Worm (Caenorhabditis elegans) whole organism, mixed stage, embryonic: ENCODE data around the gene F47E1.1.

Source experiments
- M03D4.4 ChIP-seq: sonication (generic microtip); optimal IDR thresholded peaks from 2 replicates; lab custom pipeline; 2017; ENCODE audit warnings: mild to moderate bottlenecking, missing genetic modification characterization, missing compliant biosample characterization
- bed-3 ChIP-seq: fragments of 200-800 bp; sonication (Bioruptor generic); optimal IDR thresholded peaks from 3 replicates; lab custom pipeline; 2018; ENCODE audit warnings: mild to moderate bottlenecking, missing genetic modification characterization, moderate library complexity, missing compliant biosample characterization
- blmp-1 ChIP-seq: fragments of 150-350 bp; optimal IDR thresholded peaks from 2 replicates; lab custom pipeline; 2014; ENCODE audit warnings: missing biosample characterization, missing genetic modification characterization
- ceh-39 ChIP-seq: fragments of 150-350 bp; optimal IDR thresholded peaks from 2 replicates; lab custom pipeline; 2014; ENCODE audit warnings: missing biosample characterization, missing genetic modification characterization
- ceh-43 ChIP-seq: fragments of 200-800 bp; sonication (Bioruptor generic); optimal IDR thresholded peaks from 2 replicates; lab custom pipeline; 2018; ENCODE audit warnings: mild to moderate bottlenecking, missing genetic modification characterization, moderate library complexity, missing compliant biosample characterization
- ceh-83 ChIP-seq: fragments of 200-800 bp; sonication (Bioruptor generic); optimal IDR thresholded peaks from 2 replicates; lab custom pipeline; 2018; ENCODE audit warnings: mild to moderate bottlenecking, missing genetic modification characterization, missing compliant biosample characterization
- ces-1 ChIP-seq: fragments of 150-350 bp; optimal IDR thresholded peaks from 2 replicates; lab custom pipeline; 2014; ENCODE audit warnings: missing biosample characterization, missing genetic modification reagents, missing genetic modification characterization
- cnd-1 ChIP-seq: fragments of 200-800 bp; sonication (Bioruptor generic); optimal IDR thresholded peaks from 2 replicates; lab custom pipeline; 2018; ENCODE audit warnings: mild to moderate bottlenecking, missing genetic modification characterization, missing compliant biosample characterization
- drap-1 ChIP-seq: fragments of 200-800 bp; sonication (Bioruptor generic); optimal IDR thresholded peaks from 3 replicates; lab custom pipeline; 2018; ENCODE audit warnings: mild to moderate bottlenecking, missing genetic modification characterization, missing compliant biosample characterization
- elt-1 ChIP-seq: sonication (generic microtip); optimal IDR thresholded peaks from 2 replicates; lab custom pipeline; 2017; ENCODE audit warnings: missing genetic modification characterization, mild to moderate bottlenecking, missing compliant biosample characterization, antibody characterized with exemption, moderate library complexity, borderline replicate concordance; ENCODE audit not compliant: insufficient read depth
- elt-3 ChIP-seq: fragments of 150-350 bp; optimal IDR thresholded peaks from 2 replicates; lab custom pipeline; 2014; ENCODE audit warnings: missing biosample characterization, missing genetic modification characterization
- flh-1 ChIP-seq: fragments of 200-800 bp; sonication (Bioruptor generic); optimal IDR thresholded peaks from 2 replicates; lab custom pipeline; 2018; ENCODE audit warnings: mild to moderate bottlenecking, missing genetic modification characterization, moderate library complexity, missing compliant biosample characterization
- ham-2 ChIP-seq: fragments of 200-800 bp; sonication (Bioruptor generic); optimal IDR thresholded peaks from 2 replicates; lab custom pipeline; 2018; ENCODE audit warnings: mild to moderate bottlenecking, missing genetic modification characterization, missing compliant biosample characterization
- hlh-1 ChIP-seq: fragments of 150-350 bp; optimal IDR thresholded peaks from 2 replicates; lab custom pipeline; 2014; ENCODE audit warnings: missing biosample characterization, missing genetic modification reagents, missing genetic modification characterization
- lin-13 ChIP-seq: fragments of 150-350 bp; optimal IDR thresholded peaks from 2 replicates; lab custom pipeline; 2014; ENCODE audit warnings: missing biosample characterization, missing genetic modification characterization
- lin-32 ChIP-seq: fragments of 200-800 bp; sonication (Bioruptor generic); optimal IDR thresholded peaks from 2 replicates; lab custom pipeline; 2018; ENCODE audit warnings: mild to moderate bottlenecking, missing genetic modification characterization, missing compliant biosample characterization
- lsy-2 ChIP-seq: fragments of 150-350 bp; optimal IDR thresholded peaks from 2 replicates; lab custom pipeline; 2014; ENCODE audit warnings: missing biosample characterization, missing genetic modification characterization
- mab-5 ChIP-seq: fragments of 150-350 bp; optimal IDR thresholded peaks from 2 replicates; lab custom pipeline; 2014; ENCODE audit warnings: missing biosample characterization, missing genetic modification characterization
- mep-1 ChIP-seq: fragments of 150-350 bp; optimal IDR thresholded peaks from 2 replicates; lab custom pipeline; 2017; ENCODE audit warnings: missing biosample characterization, missing genetic modification reagents, missing genetic modification characterization, inconsistent platforms
- mls-2 ChIP-seq: sonication (generic microtip); optimal IDR thresholded peaks from 2 replicates; lab custom pipeline; 2016; ENCODE audit warnings: mild to moderate bottlenecking, missing genetic modification characterization, moderate library complexity, missing compliant biosample characterization
- nhr-12 ChIP-seq: fragments of 150-350 bp; optimal IDR thresholded peaks from 2 replicates; lab custom pipeline; 2014; ENCODE audit warnings: missing biosample characterization, missing genetic modification characterization
- nhr-2 ChIP-seq: fragments of 150-350 bp; optimal IDR thresholded peaks from 2 replicates; lab custom pipeline; 2014; ENCODE audit warnings: missing biosample characterization, missing genetic modification characterization
- nhr-237 ChIP-seq: fragments of 150-350 bp; optimal IDR thresholded peaks from 2 replicates; lab custom pipeline; 2014; ENCODE audit warnings: missing biosample characterization, missing genetic modification characterization
- nhr-28 ChIP-seq: fragments of 150-350 bp; optimal IDR thresholded peaks from 2 replicates; lab custom pipeline; 2014; ENCODE audit warnings: missing biosample characterization, missing genetic modification characterization
- nhr-76 ChIP-seq: sonication (generic microtip); optimal IDR thresholded peaks from 2 replicates; lab custom pipeline; 2017; ENCODE audit warnings: missing biosample characterization, missing genetic modification characterization
- pha-4 ChIP-seq: fragments of 150-350 bp; optimal IDR thresholded peaks from 2 replicates; lab custom pipeline; 2018; ENCODE audit warnings: missing biosample characterization, missing genetic modification reagents, missing genetic modification characterization
- sem-2 ChIP-seq: fragments of 200-800 bp; sonication (Bioruptor generic); optimal IDR thresholded peaks from 2 replicates; lab custom pipeline; 2018; ENCODE audit warnings: mild to moderate bottlenecking, missing genetic modification characterization, missing compliant biosample characterization
- snpc-4 ChIP-seq: fragments of 150-350 bp; optimal IDR thresholded peaks from 2 replicates; lab custom pipeline; 2014; ENCODE audit warnings: missing biosample characterization, missing genetic modification characterization
- sptf-1 ChIP-seq: sonication (generic microtip); optimal IDR thresholded peaks from 2 replicates; lab custom pipeline; 2017; ENCODE audit warnings: mild to moderate bottlenecking, missing genetic modification characterization, moderate library complexity, missing compliant biosample characterization
- tbx-8 ChIP-seq: fragments of 200-800 bp; sonication (Bioruptor generic); optimal IDR thresholded peaks from 2 replicates; lab custom pipeline; 2018; ENCODE audit warnings: mild to moderate bottlenecking, missing genetic modification characterization, moderate library complexity, missing compliant biosample characterization
- unc-120 ChIP-seq: sonication (generic microtip); optimal IDR thresholded peaks from 2 replicates; lab custom pipeline; 2017; ENCODE audit warnings: missing genetic modification characterization, missing compliant biosample characterization; ENCODE audit not compliant: poor library complexity, severe bottlenecking
- unc-39 ChIP-seq: fragments of 150-350 bp; optimal IDR thresholded peaks from 2 replicates; lab custom pipeline; 2014; ENCODE audit warnings: missing biosample characterization, missing genetic modification characterization
- unc-62 ChIP-seq: fragments of 150-350 bp; optimal IDR thresholded peaks from 2 replicates; lab custom pipeline; 2014; ENCODE audit warnings: missing biosample characterization, missing genetic modification reagents, missing genetic modification characterization
- zip-8 ChIP-seq: fragments of 150-350 bp; optimal IDR thresholded peaks from 2 replicates; lab custom pipeline; 2014; ENCODE audit warnings: missing biosample characterization, missing genetic modification characterization
- ztf-11 ChIP-seq: fragments of 150-350 bp; optimal IDR thresholded peaks from 2 replicates; lab custom pipeline; 2014; ENCODE audit warnings: missing biosample characterization, missing genetic modification characterization

F47E1.1 gene

DNA sequence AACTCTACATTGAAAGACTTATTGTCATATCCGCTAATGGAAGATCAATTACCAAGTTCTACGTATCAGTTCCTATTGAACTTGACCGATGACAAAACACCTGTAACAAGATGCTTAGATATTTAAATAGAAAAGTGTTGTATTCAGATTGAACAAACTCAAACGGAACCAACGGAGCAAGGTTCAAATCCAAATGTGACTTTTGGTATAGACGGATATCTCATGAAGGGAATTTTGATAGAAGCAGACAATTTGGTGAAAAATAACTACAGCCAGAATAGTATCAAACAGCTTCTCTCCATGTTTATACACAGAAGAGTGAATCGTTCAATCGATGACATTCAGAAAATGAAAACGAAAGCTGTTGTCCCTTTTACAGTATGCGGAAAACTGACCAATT lies 13.5 kb upstream of the F47E1.1 start:
- TF ChIP-seq elt-1 (no peak), lin-13 (tag; lab: Kevin White, UChicago) (no peak)

DNA sequence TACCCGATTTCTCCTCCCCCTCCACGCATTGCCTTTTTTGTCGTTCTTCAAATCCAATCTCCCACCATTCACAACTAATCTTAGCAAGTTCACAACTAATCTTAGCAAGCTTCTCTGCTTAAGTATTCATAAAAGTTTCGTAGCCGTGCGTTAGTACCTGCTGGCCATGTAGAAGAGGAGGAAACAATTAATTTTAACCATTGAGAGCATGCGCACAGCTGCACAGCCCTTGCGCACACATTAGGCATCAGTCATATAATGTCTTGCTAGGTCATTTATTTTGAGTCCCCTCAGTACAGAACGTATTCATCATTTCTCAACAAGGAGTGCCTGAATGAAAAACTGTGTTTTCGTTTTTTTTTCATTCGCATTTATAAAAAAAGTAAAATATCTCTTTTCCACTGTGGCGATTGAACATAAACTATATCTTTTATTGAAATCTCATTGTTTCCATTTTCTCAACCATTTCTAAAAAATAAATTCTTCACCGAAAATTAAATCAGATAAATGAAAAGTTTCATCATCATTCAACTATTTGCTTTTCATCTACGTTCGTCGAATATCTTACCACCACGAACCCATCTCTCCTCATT lies 9.7 kb upstream of the F47E1.1 start:
- no peak for TF ChIP-seq sptf-1 (tag; lab: Kevin White, UChicago)
- TF ChIP-seq lin-32 (GFP tag; lab: Kevin White, UChicago) = peak; percentile 37
- no peak for TF ChIP-seq drap-1 (GFP tag; lab: Kevin White, UChicago)
- peak; percentile 28 for TF ChIP-seq nhr-2 (tag; lab: Kevin White, UChicago)
- TF ChIP-seq unc-39 = no peak

DNA sequence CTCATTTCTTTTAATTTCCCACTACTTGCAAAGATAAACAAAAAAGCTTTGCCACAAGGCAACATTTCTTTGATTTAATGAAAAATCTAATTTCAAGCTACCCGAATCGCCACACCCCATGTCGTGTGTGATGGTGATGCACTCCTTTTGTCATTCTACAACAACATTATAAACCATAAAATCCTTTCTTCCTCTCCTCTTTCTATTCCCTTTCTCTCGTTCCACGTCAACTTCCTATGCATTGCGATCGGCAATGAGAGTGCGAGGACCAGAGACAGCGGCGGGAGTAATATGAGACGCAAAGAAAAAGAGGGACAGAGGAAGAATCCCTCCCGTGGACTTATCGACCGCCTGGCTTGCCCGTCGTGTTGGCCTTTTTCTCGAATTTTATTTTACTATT lies 8.9 kb upstream of the F47E1.1 start:
- TF ChIP-seq blmp-1 (tag; lab: Kevin White, UChicago) (peak; percentile 37), elt-1 (no peak), pha-4 (tag; lab: Kevin White, UChicago) (peak; percentile 2), lin-32 (GFP tag; lab: Kevin White, UChicago) (no peak), mls-2 (tag; lab: Kevin White, UChicago) (no peak), nhr-237 (tag; lab: Kevin White, UChicago) (peak; percentile 46), nhr-2 (tag; lab: Kevin White, UChicago) (no peak), unc-62 (GFP tag; lab: Kevin White, UChicago) (peak; percentile 31), ceh-39 (tag; lab: Kevin White, UChicago) (no peak), unc-39 (no peak), ham-2 (GFP tag; lab: Kevin White, UChicago) (peak; percentile 21), flh-1 (GFP tag; lab: Kevin White, UChicago) (no peak), lsy-2 (tag; lab: Kevin White, UChicago) (no peak), ceh-43 (GFP tag; lab: Kevin White, UChicago) (no peak), drap-1 (GFP tag; lab: Kevin White, UChicago) (no peak), ces-1 (GFP tag; lab: Kevin White, UChicago) (peak; percentile 71), sem-2 (no peak), hlh-1 (tag; lab: Kevin White, UChicago) (peak; percentile 54), lin-13 (tag; lab: Kevin White, UChicago) (no peak), cnd-1 (no peak), nhr-28 (tag; lab: Kevin White, UChicago) (no peak), nhr-76 (tag; lab: Kevin White, UChicago) (no peak), mab-5 (tag; lab: Kevin White, UChicago) (no peak), mep-1 (peak; percentile 41), zip-8 (tag; lab: Kevin White, UChicago) (no peak), bed-3 (GFP tag; lab: Kevin White, UChicago) (no peak), tbx-8 (GFP tag; lab: Kevin White, UChicago) (no peak), ceh-83 (GFP tag; lab: Kevin White, UChicago) (no peak), M03D4.4 (tag; lab: Kevin White, UChicago) (no peak), nhr-12 (no peak), elt-3 (tag; lab: Kevin White, UChicago) (no peak), unc-120 (tag; lab: Kevin White, UChicago) (peak; percentile 40), ztf-11 (tag; lab: Kevin White, UChicago) (peak; percentile 8), sptf-1 (tag; lab: Kevin White, UChicago) (no peak), snpc-4 (tag; lab: Kevin White, UChicago) (no peak)

DNA sequence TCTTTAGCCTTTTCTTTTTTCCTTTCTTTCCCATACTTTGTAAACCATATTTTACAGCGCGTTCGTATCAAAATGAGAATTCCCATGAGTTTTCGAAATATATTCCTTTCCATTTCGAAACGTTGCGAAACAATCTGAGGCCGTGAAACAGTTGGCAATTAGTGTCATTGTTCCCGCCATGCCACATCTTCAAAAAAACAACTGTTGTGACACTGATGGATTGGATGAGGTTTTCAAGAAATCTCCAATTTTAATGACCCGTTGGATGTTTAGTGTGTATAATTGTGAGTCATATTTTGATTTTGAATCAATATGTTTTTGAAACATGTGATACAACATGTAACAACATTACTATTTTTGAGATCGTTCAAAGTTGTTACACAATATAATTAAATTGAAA lies 7.9 kb upstream of the F47E1.1 start:
- TF ChIP-seq unc-62 (GFP tag; lab: Kevin White, UChicago) (peak; percentile 17), snpc-4 (tag; lab: Kevin White, UChicago) (no peak), hlh-1 (tag; lab: Kevin White, UChicago) (peak; percentile 83), M03D4.4 (tag; lab: Kevin White, UChicago) (no peak), nhr-2 (tag; lab: Kevin White, UChicago) (no peak), drap-1 (GFP tag; lab: Kevin White, UChicago) (no peak), nhr-12 (no peak)
- TF ChIP-seq, all 35 proteins: peak for 2
